Fruit fly (Drosophila melanogaster) whole organism, adult: Measurements from ENCODE around the gene cyr.

ENCODE experiments used
- CG11617 ChIP-seq: fragments of 200-800 bp; sonication (Bioruptor generic); optimal IDR thresholded peaks from 2 replicates; lab custom pipeline; 2017; ENCODE audit warnings: mild to moderate bottlenecking, missing biosample characterization, missing genetic modification reagents, missing genetic modification characterization
- CG12768 ChIP-seq: fragments of 200-800 bp; sonication (Bioruptor generic); optimal IDR thresholded peaks from 2 replicates; lab custom pipeline; 2017; ENCODE audit warnings: missing biosample characterization, missing genetic modification characterization, mild to moderate bottlenecking, moderate library complexity, missing genetic modification reagents
- CG14711 ChIP-seq: fragments of 200-800 bp; sonication (Bioruptor generic); optimal IDR thresholded peaks from 2 replicates; lab custom pipeline; 2018; ENCODE audit warnings: missing biosample characterization, mild to moderate bottlenecking, missing genetic modification characterization, moderate library complexity
- CG1620 ChIP-seq: fragments of 200-800 bp; sonication (Bioruptor generic); optimal IDR thresholded peaks from 2 replicates; lab custom pipeline; 2016; ENCODE audit warnings: missing biosample characterization, missing genetic modification characterization
- CG5204 ChIP-seq: fragments of 200-800 bp; sonication (Bioruptor generic); optimal IDR thresholded peaks from 2 replicates; lab custom pipeline; 2016; ENCODE audit warnings: missing biosample characterization, missing genetic modification characterization
- Crg-1 ChIP-seq: fragments of 200-800 bp; sonication (Bioruptor generic); optimal IDR thresholded peaks from 2 replicates; lab custom pipeline; 2016; ENCODE audit warnings: missing biosample characterization, missing genetic modification characterization
- Mnt ChIP-seq: fragments of 200-800 bp; sonication (Bioruptor generic); optimal IDR thresholded peaks from 2 replicates; lab custom pipeline; 2016; ENCODE audit warnings: missing biosample characterization, mild to moderate bottlenecking, missing genetic modification characterization
- cic ChIP-seq: fragments of 200-800 bp; sonication (Bioruptor generic); optimal IDR thresholded peaks from 2 replicates; lab custom pipeline; 2017; ENCODE audit warnings: missing biosample characterization, mild to moderate bottlenecking, missing genetic modification characterization, moderate library complexity
- ovo ChIP-seq: fragments of 200-800 bp; sonication (Bioruptor generic); optimal IDR thresholded peaks from 2 replicates; lab custom pipeline; 2016; ENCODE audit warnings: missing biosample characterization, missing genetic modification characterization
- toe ChIP-seq: fragments of 200-800 bp; sonication (Bioruptor generic); optimal IDR thresholded peaks from 2 replicates; lab custom pipeline; 2016; ENCODE audit warnings: missing biosample characterization, missing genetic modification characterization

- no peak for TF ChIP-seq CG12768 (GFP tag; lab: Kevin White, UChicago)
- TF ChIP-seq ovo = no peak
- TF ChIP-seq Mnt = no peak
- no peak for TF ChIP-seq CG11617
- TF ChIP-seq CG1620 (GFP tag; lab: Kevin White, UChicago) = no peak
- no peak for TF ChIP-seq Crg-1 (GFP tag; lab: Kevin White, UChicago)
- no peak for TF ChIP-seq toe (GFP tag; lab: Kevin White, UChicago)
- TF ChIP-seq CG14711 (tag; lab: Kevin White, UChicago) = no peak
- TF ChIP-seq cic (GFP tag; lab: Kevin White, UChicago) = no peak
- no peak for TF ChIP-seq CG5204 (GFP tag; lab: Kevin White, UChicago)
Measured at dm6 chrX:8080174-8080573, 55.3 kb downstream of the cyr start.
